Worm (Caenorhabditis elegans) whole organism, mixed stage, embryonic: Measurements from ENCODE around the gene W03A5.6.

ENCODE experiments used
- M03D4.4 ChIP-seq: sonication (generic microtip); optimal IDR thresholded peaks from 2 replicates; lab custom pipeline; 2017; ENCODE audit warnings: mild to moderate bottlenecking, missing genetic modification characterization, missing compliant biosample characterization
- bed-3 ChIP-seq: fragments of 200-800 bp; sonication (Bioruptor generic); optimal IDR thresholded peaks from 3 replicates; lab custom pipeline; 2018; ENCODE audit warnings: mild to moderate bottlenecking, missing genetic modification characterization, moderate library complexity, missing compliant biosample characterization
- blmp-1 ChIP-seq: fragments of 150-350 bp; optimal IDR thresholded peaks from 2 replicates; lab custom pipeline; 2014; ENCODE audit warnings: missing biosample characterization, missing genetic modification characterization
- ceh-83 ChIP-seq: fragments of 200-800 bp; sonication (Bioruptor generic); optimal IDR thresholded peaks from 2 replicates; lab custom pipeline; 2018; ENCODE audit warnings: mild to moderate bottlenecking, missing genetic modification characterization, missing compliant biosample characterization
- ces-1 ChIP-seq: fragments of 150-350 bp; optimal IDR thresholded peaks from 2 replicates; lab custom pipeline; 2014; ENCODE audit warnings: missing biosample characterization, missing genetic modification reagents, missing genetic modification characterization
- cnd-1 ChIP-seq: fragments of 200-800 bp; sonication (Bioruptor generic); optimal IDR thresholded peaks from 2 replicates; lab custom pipeline; 2018; ENCODE audit warnings: mild to moderate bottlenecking, missing genetic modification characterization, missing compliant biosample characterization
- elt-3 ChIP-seq: fragments of 150-350 bp; optimal IDR thresholded peaks from 2 replicates; lab custom pipeline; 2014; ENCODE audit warnings: missing biosample characterization, missing genetic modification characterization
- flh-1 ChIP-seq: fragments of 200-800 bp; sonication (Bioruptor generic); optimal IDR thresholded peaks from 2 replicates; lab custom pipeline; 2018; ENCODE audit warnings: mild to moderate bottlenecking, missing genetic modification characterization, moderate library complexity, missing compliant biosample characterization
- ham-2 ChIP-seq: fragments of 200-800 bp; sonication (Bioruptor generic); optimal IDR thresholded peaks from 2 replicates; lab custom pipeline; 2018; ENCODE audit warnings: mild to moderate bottlenecking, missing genetic modification characterization, missing compliant biosample characterization
- hlh-1 ChIP-seq: fragments of 150-350 bp; optimal IDR thresholded peaks from 2 replicates; lab custom pipeline; 2014; ENCODE audit warnings: missing biosample characterization, missing genetic modification reagents, missing genetic modification characterization
- lin-13 ChIP-seq: fragments of 150-350 bp; optimal IDR thresholded peaks from 2 replicates; lab custom pipeline; 2014; ENCODE audit warnings: missing biosample characterization, missing genetic modification characterization
- lin-32 ChIP-seq: fragments of 200-800 bp; sonication (Bioruptor generic); optimal IDR thresholded peaks from 2 replicates; lab custom pipeline; 2018; ENCODE audit warnings: mild to moderate bottlenecking, missing genetic modification characterization, missing compliant biosample characterization
- lsy-2 ChIP-seq: fragments of 150-350 bp; optimal IDR thresholded peaks from 2 replicates; lab custom pipeline; 2014; ENCODE audit warnings: missing biosample characterization, missing genetic modification characterization
- mep-1 ChIP-seq: fragments of 150-350 bp; optimal IDR thresholded peaks from 2 replicates; lab custom pipeline; 2017; ENCODE audit warnings: missing biosample characterization, missing genetic modification reagents, missing genetic modification characterization, inconsistent platforms
- nhr-12 ChIP-seq: fragments of 150-350 bp; optimal IDR thresholded peaks from 2 replicates; lab custom pipeline; 2014; ENCODE audit warnings: missing biosample characterization, missing genetic modification characterization
- nhr-2 ChIP-seq: fragments of 150-350 bp; optimal IDR thresholded peaks from 2 replicates; lab custom pipeline; 2014; ENCODE audit warnings: missing biosample characterization, missing genetic modification characterization
- nhr-237 ChIP-seq: fragments of 150-350 bp; optimal IDR thresholded peaks from 2 replicates; lab custom pipeline; 2014; ENCODE audit warnings: missing biosample characterization, missing genetic modification characterization
- nhr-28 ChIP-seq: fragments of 150-350 bp; optimal IDR thresholded peaks from 2 replicates; lab custom pipeline; 2014; ENCODE audit warnings: missing biosample characterization, missing genetic modification characterization
- nhr-76 ChIP-seq: sonication (generic microtip); optimal IDR thresholded peaks from 2 replicates; lab custom pipeline; 2017; ENCODE audit warnings: missing biosample characterization, missing genetic modification characterization
- pha-4 ChIP-seq: fragments of 150-350 bp; optimal IDR thresholded peaks from 2 replicates; lab custom pipeline; 2018; ENCODE audit warnings: missing biosample characterization, missing genetic modification reagents, missing genetic modification characterization
- sem-2 ChIP-seq: fragments of 200-800 bp; sonication (Bioruptor generic); optimal IDR thresholded peaks from 2 replicates; lab custom pipeline; 2018; ENCODE audit warnings: mild to moderate bottlenecking, missing genetic modification characterization, missing compliant biosample characterization
- snpc-4 ChIP-seq: fragments of 150-350 bp; optimal IDR thresholded peaks from 2 replicates; lab custom pipeline; 2014; ENCODE audit warnings: missing biosample characterization, missing genetic modification characterization
- sptf-1 ChIP-seq: sonication (generic microtip); optimal IDR thresholded peaks from 2 replicates; lab custom pipeline; 2017; ENCODE audit warnings: mild to moderate bottlenecking, missing genetic modification characterization, moderate library complexity, missing compliant biosample characterization
- tbx-8 ChIP-seq: fragments of 200-800 bp; sonication (Bioruptor generic); optimal IDR thresholded peaks from 2 replicates; lab custom pipeline; 2018; ENCODE audit warnings: mild to moderate bottlenecking, missing genetic modification characterization, moderate library complexity, missing compliant biosample characterization
- unc-120 ChIP-seq: sonication (generic microtip); optimal IDR thresholded peaks from 2 replicates; lab custom pipeline; 2017; ENCODE audit warnings: missing genetic modification characterization, missing compliant biosample characterization; ENCODE audit not compliant: poor library complexity, severe bottlenecking
- unc-39 ChIP-seq: fragments of 150-350 bp; optimal IDR thresholded peaks from 2 replicates; lab custom pipeline; 2014; ENCODE audit warnings: missing biosample characterization, missing genetic modification characterization
- zip-8 ChIP-seq: fragments of 150-350 bp; optimal IDR thresholded peaks from 2 replicates; lab custom pipeline; 2014; ENCODE audit warnings: missing biosample characterization, missing genetic modification characterization

Gene W03A5.6

ce11 chrIII:5453290-5453689 lies 12.8 kb upstream of the W03A5.6 start, which contains the start of gene F48E8.4:
F48E8.4 (plus strand) TSS chrIII:5453590.
- TF ChIP-seq sptf-1 (tag; lab: Kevin White, UChicago) (no peak), flh-1 (GFP tag; lab: Kevin White, UChicago) (no peak), bed-3 (GFP tag; lab: Kevin White, UChicago) (no peak)

- no peak for TF ChIP-seq lin-32
- no peak for TF ChIP-seq M03D4.4 (tag; lab: Kevin White, UChicago)
- no peak for TF ChIP-seq sem-2 (GFP tag; lab: Kevin White, UChicago)
- no peak for TF ChIP-seq unc-120 (tag; lab: Kevin White, UChicago)
- TF ChIP-seq nhr-76 (tag; lab: Kevin White, UChicago), result no peak
Observed at ce11 chrIII:5450430-5450829, 10.0 kb upstream of the W03A5.6 start, which contains the start of gene paa-1. paa-1 (plus strand) TSS chrIII:5450730.

- TF ChIP-seq hlh-1 (tag; lab: Kevin White, UChicago) (peak; percentile 87), nhr-2 (tag; lab: Kevin White, UChicago) (no peak), lin-32 (no peak), snpc-4 (tag; lab: Kevin White, UChicago) (no peak), unc-120 (tag; lab: Kevin White, UChicago) (peak; percentile 70), ces-1 (GFP tag; lab: Kevin White, UChicago) (peak; percentile 30), ham-2 (GFP tag; lab: Kevin White, UChicago) (no peak), lin-13 (tag; lab: Kevin White, UChicago) (peak; percentile 11), lsy-2 (tag; lab: Kevin White, UChicago) (peak; percentile 49), elt-3 (no peak), bed-3 (GFP tag; lab: Kevin White, UChicago) (no peak), mep-1 (tag; lab: Kevin White, UChicago) (peak; percentile 28), nhr-12 (tag; lab: Kevin White, UChicago) (no peak)
Observed at ce11 chrIII:5449762-5450308, 9.4 kb upstream of the W03A5.6 start, which contains the start of gene F48E8.8. F48E8.8 (minus strand) TSS chrIII:5449812.

- TF ChIP-seq ces-1 (GFP tag; lab: Kevin White, UChicago) (peak; percentile 35), unc-39 (no peak), zip-8 (tag; lab: Kevin White, UChicago) (no peak), nhr-12 (tag; lab: Kevin White, UChicago) (no peak), nhr-237 (tag; lab: Kevin White, UChicago) (peak; percentile 16), nhr-76 (tag; lab: Kevin White, UChicago) (no peak), ham-2 (GFP tag; lab: Kevin White, UChicago) (no peak), unc-120 (tag; lab: Kevin White, UChicago) (no peak), ceh-83 (GFP tag; lab: Kevin White, UChicago) (no peak), hlh-1 (tag; lab: Kevin White, UChicago) (no peak), nhr-28 (tag; lab: Kevin White, UChicago) (no peak), mep-1 (tag; lab: Kevin White, UChicago) (peak; percentile 59), lsy-2 (tag; lab: Kevin White, UChicago) (peak; percentile 63)
- TF ChIP-seq, all 35 proteins: peak for 4
Observed at ce11 chrIII:5448177-5448576, 7.7 kb upstream of the W03A5.6 start, which contains the start of gene skpt-1. skpt-1 (minus strand) TSS chrIII:5448395.

ce11 chrIII:5442711-5443253 lies 2.3 kb upstream of the W03A5.6 start, which contains the start of the genes T24G10.2 and disl-2:
T24G10.2 (minus strand) TSS chrIII:5442761.
disl-2 (plus strand) TSS chrIII:5443167.
- peak; percentile 62 for TF ChIP-seq lin-13 (tag; lab: Kevin White, UChicago)
- peak; percentile 72 for TF ChIP-seq pha-4 (tag; lab: Kevin White, UChicago)
- TF ChIP-seq unc-39, result no peak
- TF ChIP-seq hlh-1 (tag; lab: Kevin White, UChicago), result no peak
- TF ChIP-seq ces-1 (GFP tag; lab: Kevin White, UChicago), result peak; percentile 49
- TF ChIP-seq lsy-2 (tag; lab: Kevin White, UChicago), result peak; percentile 97
- TF ChIP-seq unc-120 (tag; lab: Kevin White, UChicago), result peak; percentile 22

- TF ChIP-seq tbx-8 (GFP tag; lab: Kevin White, UChicago) (no peak), nhr-12 (tag; lab: Kevin White, UChicago) (no peak), hlh-1 (tag; lab: Kevin White, UChicago) (peak; percentile 65), cnd-1 (peak; percentile 39), M03D4.4 (tag; lab: Kevin White, UChicago) (no peak), blmp-1 (tag; lab: Kevin White, UChicago) (no peak), elt-3 (no peak), ces-1 (GFP tag; lab: Kevin White, UChicago) (no peak)
Observed at ce11 chrIII:5438064-5438463, 2.4 kb downstream of the W03A5.6 start.
